Fruit fly (Drosophila melanogaster): ENCODE data around the gene Eig71Eh.

- no peak for TF ChIP-seq CG7101 (tag; optimal IDR thresholded peaks at IDR 0.05)
- no peak for TF ChIP-seq kay (GFP tag; ENCODE audit: borderline replicate concordance)
- no peak for TF ChIP-seq pad (GFP tag; optimal IDR thresholded peaks at IDR 0.05)
- no peak for TF ChIP-seq toe (GFP tag; optimal IDR thresholded peaks at IDR 0.05)
- no peak for TF ChIP-seq Crg-1 (GFP tag; optimal IDR thresholded peaks at IDR 0.05)
- no peak for TF ChIP-seq CG33017 (tag; optimal IDR thresholded peaks at IDR 0.05)
Measured at dm6 chr3L:15678284-15678683, 19.0 kb upstream of the Eig71Eh start.
